Worm (Caenorhabditis elegans): ENCODE measurements around the gene F15A4.5.

Gene F15A4.5

ce11 chrII:12494556-12495131 is 23.6 kb upstream of the F15A4.5 start, which contains the start of gene col-85 (continued):
- 0 out of 2 replicates have a peak, but pooled peaks have one; percentile 50 for TF ChIP-seq egl-18 (GFP tag; IDR thresholded peaks at IDR 0.05)
- TF ChIP-seq ZK185.1 (tag; optimal IDR thresholded peaks at IDR 0.05; ENCODE audit: poor library complexity, severe bottlenecking), result no peak
- TF ChIP-seq rcor-1 (GFP tag; IDR thresholded peaks at IDR 0.05), result peak; percentile 85
- peak; percentile 90 for TF ChIP-seq snpc-1.1 (tag; optimal IDR thresholded peaks at IDR 0.05; ENCODE audit: insufficient read depth)
- no peak; the same call in 1 of the 2 replicates for TF ChIP-seq Y53F4B.3 (GFP tag; IDR thresholded peaks at IDR 0.05)
- TF ChIP-seq nfya-1 (tag; optimal IDR thresholded peaks at IDR 0.05; ENCODE audit: borderline replicate concordance, insufficient read depth), result no peak
- TF ChIP-seq lin-54 (GFP tag; optimal IDR thresholded peaks at IDR 0.05), result peak; percentile 78
- TF ChIP-seq ceh-100 (GFP tag; IDR thresholded peaks at IDR 0.05), result peak; percentile 78
- TF ChIP-seq sptf-2 (GFP tag; optimal IDR thresholded peaks at IDR 0.05), result peak; percentile 42
- TF ChIP-seq F33H1.4 (GFP tag; IDR thresholded peaks at IDR 0.05), result peak; percentile 53
- TF ChIP-seq ztf-28 (GFP tag; IDR thresholded peaks at IDR 0.05), result peak; percentile 81
- TF ChIP-seq sdz-38 (tag; optimal IDR thresholded peaks at IDR 0.05), result no peak
- TF ChIP-seq ztf-22 (GFP tag; optimal IDR thresholded peaks at IDR 0.05), result no peak
- peak; percentile 75 for TF ChIP-seq B0019.2 (GFP tag; conservative IDR thresholded peaks at IDR 0.05)
- TF ChIP-seq pbrm-1 (GFP tag; IDR thresholded peaks at IDR 0.05), result peak; percentile 92
- peak; percentile 72 for TF ChIP-seq ekl-4 (GFP tag; IDR thresholded peaks at IDR 0.05)
- TF ChIP-seq let-607 (tag; optimal IDR thresholded peaks at IDR 0.05), result peak; percentile 3 to 56
- no peak for TF ChIP-seq F39B2.1 (GFP tag; IDR thresholded peaks at IDR 0.05)
- TF ChIP-seq efl-1 (GFP tag; optimal IDR thresholded peaks at IDR 0.05), result peak; percentile 26
- peak; percentile 88 for TF ChIP-seq mxl-1 (tag; optimal IDR thresholded peaks at IDR 0.05)
- TF ChIP-seq ztf-6 (GFP tag; IDR thresholded peaks at IDR 0.05), result peak; percentile 81
- peak; percentile 72 for TF ChIP-seq B0035.1 (tag; optimal IDR thresholded peaks at IDR 0.05)
- peak; percentile 65 for TF ChIP-seq hlh-12 (tag; optimal IDR thresholded peaks at IDR 0.05)
- peak; percentile 93 for TF ChIP-seq ztf-25 (GFP tag; IDR thresholded peaks at IDR 0.05)
- TF ChIP-seq ztf-18 (tag; optimal IDR thresholded peaks at IDR 0.05), result peak; percentile 81
- peak; percentile 24 for TF ChIP-seq dpl-1 (GFP tag; optimal IDR thresholded peaks at IDR 0.05)
- TF ChIP-seq nhr-80 (tag; optimal IDR thresholded peaks at IDR 0.05), result peak; percentile 39
- peak; percentile 43 for TF ChIP-seq F57A8.1 (GFP tag; optimal IDR thresholded peaks at IDR 0.05)
- peak; percentile 30 for TF ChIP-seq ccch-3 (GFP tag; optimal IDR thresholded peaks at IDR 0.05)
- no peak for TF ChIP-seq tbx-9 (tag; optimal IDR thresholded peaks at IDR 0.05; ENCODE audit: borderline replicate concordance)
- peak in 1 of 3 experiments; percentile 78 for TF ChIP-seq lin-35 (GFP tag; optimal IDR thresholded peaks at IDR 0.05)
- TF ChIP-seq aptf-2 (GFP tag; conservative IDR thresholded peaks at IDR 0.05), result 0 out of 2 replicates have a peak, but pooled peaks have one; percentile 34
- TF ChIP-seq cebp-1 (GFP tag; IDR thresholded peaks at IDR 0.05), result no peak
- TF ChIP-seq cebp-1 (tag; optimal IDR thresholded peaks at IDR 0.05), result peak; percentile 81
- TF ChIP-seq dox-1 (GFP tag; IDR thresholded peaks at IDR 0.05), result peak; percentile 95
- TF ChIP-seq egrh-3 (GFP tag; IDR thresholded peaks at IDR 0.05), result no peak
- TF ChIP-seq tbp1 (GFP tag; optimal IDR thresholded peaks at IDR 0.05), result peak; percentile 95
- no peak for TF ChIP-seq aptf-3 (GFP tag; IDR thresholded peaks at IDR 0.05)
- TF ChIP-seq fkh-3 (tag; optimal IDR thresholded peaks at IDR 0.05), result peak; percentile 87
- TF ChIP-seq madf-8 (GFP tag; conservative IDR thresholded peaks at IDR 0.05), result no peak; the same call in 1 of the 2 replicates
- TF ChIP-seq T26A5.8 (tag; optimal IDR thresholded peaks at IDR 0.05), result peak; percentile 49
- TF ChIP-seq nhr-179 (tag; optimal IDR thresholded peaks at IDR 0.05), result peak; percentile 42
- peak; percentile 74 for TF ChIP-seq hrde-1 (tag; optimal IDR thresholded peaks at IDR 0.05; ENCODE audit: borderline replicate concordance)
- peak; percentile 79 for TF ChIP-seq Y53G8AR.9 (GFP tag; conservative IDR thresholded peaks at IDR 0.05)
- peak; percentile 63 for TF ChIP-seq F52B5.7 (tag; optimal IDR thresholded peaks at IDR 0.05)
- peak; percentile 83 for TF ChIP-seq D2030.7 (GFP tag; IDR thresholded peaks at IDR 0.05)
- no peak for TF ChIP-seq akir-1 (GFP tag; optimal IDR thresholded peaks at IDR 0.05)

Data from whole organism, young adult.